Worm (Caenorhabditis elegans) whole organism, L2 larva: Measurements from ENCODE around the gene atic-1.

ENCODE experiments used
- blmp-1 ChIP-seq: sonication (generic microtip); optimal IDR thresholded peaks from 2 replicates; lab custom pipeline; 2017; ENCODE audit warnings: missing genetic modification characterization, mild to moderate bottlenecking, missing compliant biosample characterization, antibody characterized with exemption, moderate library complexity; ENCODE audit not compliant: insufficient read depth
- dmd-4 ChIP-seq: sonication (generic microtip); optimal IDR thresholded peaks from 2 replicates; lab custom pipeline; 2017; ENCODE audit warnings: missing biosample characterization, missing genetic modification characterization
- egl-27 ChIP-seq: sonication (generic microtip); optimal IDR thresholded peaks from 3 replicates; lab custom pipeline; 2017; ENCODE audit warnings: missing biosample characterization, missing genetic modification reagents, missing genetic modification characterization
- elt-3 ChIP-seq: sonication (generic microtip); optimal IDR thresholded peaks from 2 replicates; lab custom pipeline; 2017; ENCODE audit warnings: missing biosample characterization, missing genetic modification characterization
- gmeb-1 ChIP-seq: fragments of 150-350 bp; optimal IDR thresholded peaks from 2 replicates; lab custom pipeline; 2014; ENCODE audit warnings: missing biosample characterization, missing genetic modification characterization
- lsy-2 ChIP-seq, 2 experiments: fragments of 150-350 bp in 1 of 2; sonication (generic microtip) in 1 of 2; optimal IDR thresholded peaks; 2 replicates each; lab custom pipeline; 2014 to 2017; ENCODE audit warnings: missing biosample characterization in 2 of 2, missing genetic modification characterization in 2 of 2
- nhr-25 ChIP-seq: fragments of 150-350 bp; sonication (generic microtip); optimal IDR thresholded peaks from 3 replicates; lab custom pipeline; 2014; ENCODE audit warnings: missing biosample characterization, missing genetic modification characterization
- skn-1 ChIP-seq: sonication (generic microtip); optimal IDR thresholded peaks from 2 replicates; lab custom pipeline; 2017; ENCODE audit warnings: missing biosample characterization, missing genetic modification characterization
- snpc-4 ChIP-seq: fragments of 150-350 bp; optimal IDR thresholded peaks from 2 replicates; lab custom pipeline; 2014; ENCODE audit warnings: missing biosample characterization, missing genetic modification characterization
- ztf-11 ChIP-seq: sonication (generic microtip); optimal IDR thresholded peaks from 2 replicates; lab custom pipeline; 2017; ENCODE audit warnings: missing biosample characterization, missing genetic modification characterization
- ztf-4 ChIP-seq: fragments of 150-350 bp; optimal IDR thresholded peaks from 2 replicates; lab custom pipeline; 2014; ENCODE audit warnings: missing biosample characterization, missing genetic modification characterization

- no peak for TF ChIP-seq elt-3 (tag; lab: Kevin White, UChicago)
- no peak for TF ChIP-seq skn-1
- no peak for TF ChIP-seq ztf-4
- TF ChIP-seq egl-27, result no peak
- no peak for TF ChIP-seq dmd-4 (tag; lab: Kevin White, UChicago)
- no peak for TF ChIP-seq snpc-4
- no peak for TF ChIP-seq lsy-2 (tag; optimal IDR thresholded peaks at IDR 0.05; lab: Kevin White, UChicago)
- TF ChIP-seq blmp-1 (tag; lab: Kevin White, UChicago), result no peak
- no peak for TF ChIP-seq ztf-11 (tag; lab: Kevin White, UChicago)
- no peak for TF ChIP-seq gmeb-1
- TF ChIP-seq nhr-25, result no peak
These were observed at the start of gene atic-1 for ce11 chrIV:7881726-7882125.
